Worm (Caenorhabditis elegans): ENCODE data around the gene rap-1.

The rap-1 gene

DNA sequence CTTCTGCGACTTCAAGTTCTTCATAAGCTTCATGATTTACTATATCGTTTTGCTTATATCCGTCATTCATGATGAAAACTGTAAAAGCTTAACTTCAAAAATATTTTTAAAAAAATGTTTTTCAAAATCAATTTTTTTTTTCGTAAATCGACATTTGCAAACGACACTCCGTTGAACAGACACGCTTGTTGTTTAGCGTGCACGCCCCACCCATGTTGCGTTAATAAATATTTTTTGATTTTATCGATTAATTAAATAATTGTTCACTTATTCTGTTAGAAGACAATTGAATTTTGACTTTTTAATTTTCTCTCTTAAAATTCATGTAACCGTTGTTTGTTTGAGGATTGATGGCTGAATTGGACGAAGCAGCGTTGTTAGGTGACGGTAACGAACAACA, 7.3 kb upstream of the rap-1 start, which contains the start of the genes D1046.2 and cfim-2 (continued):
- TF ChIP-seq dsc-1 (tag; optimal IDR thresholded peaks at IDR 0.05) = no peak
- TF ChIP-seq blmp-1 (tag; optimal IDR thresholded peaks at IDR 0.05) = peak; percentile 46
- no peak for TF ChIP-seq pax-3 (tag; optimal IDR thresholded peaks at IDR 0.05)
- no peak for TF ChIP-seq fkh-4 (tag; optimal IDR thresholded peaks at IDR 0.05; ENCODE audit: borderline replicate concordance)
- TF ChIP-seq aha-1 (tag; optimal IDR thresholded peaks at IDR 0.05) = no peak
- peak; percentile 37 for TF ChIP-seq snu-23 (GFP tag; optimal IDR thresholded peaks at IDR 0.05)
- TF ChIP-seq nhr-90 (tag; optimal IDR thresholded peaks at IDR 0.05; ENCODE audit: poor library complexity) = no peak
- TF ChIP-seq tbx-2 (tag; optimal IDR thresholded peaks at IDR 0.05) = no peak
- no peak for TF ChIP-seq lin-13 (GFP tag; optimal IDR thresholded peaks at IDR 0.05)
- no peak for TF ChIP-seq mef-2 (tag; optimal IDR thresholded peaks at IDR 0.05)
- TF ChIP-seq swsn-7 (tag; optimal IDR thresholded peaks at IDR 0.05) = peak; percentile 30
- TF ChIP-seq rnt-1 (tag; optimal IDR thresholded peaks at IDR 0.05) = no peak
- no peak for TF ChIP-seq ets-5 (GFP tag; IDR thresholded peaks at IDR 0.05)
- TF ChIP-seq dpl-1 (GFP tag; optimal IDR thresholded peaks at IDR 0.05) = peak; percentile 5 to 33 (median 27)
- TF ChIP-seq lin-39 (tag; optimal IDR thresholded peaks at IDR 0.05) = no peak
- no peak for TF ChIP-seq unc-62 (GFP tag; optimal IDR thresholded peaks at IDR 0.05)
- no peak for TF ChIP-seq nhr-11 (tag; optimal IDR thresholded peaks at IDR 0.05)
- no peak for TF ChIP-seq snpc-4 (tag; optimal IDR thresholded peaks at IDR 0.05)
- TF ChIP-seq tlp-1 (tag; optimal IDR thresholded peaks at IDR 0.05) = no peak
- TF ChIP-seq unc-86 (tag; optimal IDR thresholded peaks at IDR 0.05) = no peak
- no peak for TF ChIP-seq sup-37 (GFP tag; optimal IDR thresholded peaks at IDR 0.05)
- no peak for TF ChIP-seq zip-4 (GFP tag; optimal IDR thresholded peaks at IDR 0.05)
- TF ChIP-seq irx-1 (tag; optimal IDR thresholded peaks at IDR 0.05) = no peak
- no peak for TF ChIP-seq elt-2 (tag; optimal IDR thresholded peaks at IDR 0.05)
- TF ChIP-seq ceh-88 (GFP tag; IDR thresholded peaks at IDR 0.05) = no peak
- TF ChIP-seq fos-1 (tag; optimal IDR thresholded peaks at IDR 0.05) = no peak
- no peak for TF ChIP-seq elt-3 (tag; optimal IDR thresholded peaks at IDR 0.05)
- no peak for TF ChIP-seq efl-3 (GFP tag; optimal IDR thresholded peaks at IDR 0.05)
- TF ChIP-seq C16A3.4 (tag; optimal IDR thresholded peaks at IDR 0.05) = peak; percentile 28
- no peak for TF ChIP-seq isw-1 (GFP tag; IDR thresholded peaks at IDR 0.05)
- no peak for TF ChIP-seq pag-3 (tag; optimal IDR thresholded peaks at IDR 0.05; ENCODE audit: borderline replicate concordance, insufficient read depth)
- TF ChIP-seq pqm-1 (tag; optimal IDR thresholded peaks at IDR 0.05) = no peak
- peak in 1 of 2 experiments; percentile 48 for TF ChIP-seq lin-35 (GFP tag; optimal IDR thresholded peaks at IDR 0.05)
- TF ChIP-seq lin-14 (GFP tag; optimal IDR thresholded peaks at IDR 0.05) = peak; percentile 4
- TF ChIP-seq hlh-17 (GFP tag; optimal IDR thresholded peaks at IDR 0.05; ENCODE audit: borderline replicate concordance) = no peak
- TF ChIP-seq ztf-4 (tag; optimal IDR thresholded peaks at IDR 0.05) = no peak
- no peak for TF ChIP-seq lir-3 (tag; optimal IDR thresholded peaks at IDR 0.05; ENCODE audit: poor library complexity)
- TF ChIP-seq hlh-4 (tag; optimal IDR thresholded peaks at IDR 0.05) = no peak
- no peak for TF ChIP-seq fkh-8 (tag; optimal IDR thresholded peaks at IDR 0.05)
- no peak for TF ChIP-seq jun-1 (tag; optimal IDR thresholded peaks at IDR 0.05)
- TF ChIP-seq ceh-90 (tag; optimal IDR thresholded peaks at IDR 0.05) = no peak
- TF ChIP-seq sptf-1 (tag; optimal IDR thresholded peaks at IDR 0.05) = no peak
- no peak for TF ChIP-seq zag-1 (tag; optimal IDR thresholded peaks at IDR 0.05)
- no peak for TF ChIP-seq aly-2 (tag; optimal IDR thresholded peaks at IDR 0.05)
- no peak for TF ChIP-seq ceh-8 (GFP tag; optimal IDR thresholded peaks at IDR 0.05)
- TF ChIP-seq nhr-19 (GFP tag; conservative IDR thresholded peaks at IDR 0.05) = no peak
- TF ChIP-seq fkh-10 (GFP tag; optimal IDR thresholded peaks at IDR 0.05) = no peak
- no peak for TF ChIP-seq grh-1 (GFP tag; IDR thresholded peaks at IDR 0.05)
- no peak for TF ChIP-seq egl-13 (tag; optimal IDR thresholded peaks at IDR 0.05)
- no peak for TF ChIP-seq sox-4 (tag; optimal IDR thresholded peaks at IDR 0.05)
- TF ChIP-seq F16B12.6 (tag; optimal IDR thresholded peaks at IDR 0.05) = no peak
- no peak for TF ChIP-seq nhr-85 (tag)
- no peak for TF ChIP-seq nhr-20 (tag; optimal IDR thresholded peaks at IDR 0.05)
- TF ChIP-seq nhr-71 (tag; optimal IDR thresholded peaks at IDR 0.05) = peak; percentile 39

All from whole organism, L1 larva.